Fruit fly (Drosophila melanogaster): ENCODE data around the gene CG11470.

DNA sequence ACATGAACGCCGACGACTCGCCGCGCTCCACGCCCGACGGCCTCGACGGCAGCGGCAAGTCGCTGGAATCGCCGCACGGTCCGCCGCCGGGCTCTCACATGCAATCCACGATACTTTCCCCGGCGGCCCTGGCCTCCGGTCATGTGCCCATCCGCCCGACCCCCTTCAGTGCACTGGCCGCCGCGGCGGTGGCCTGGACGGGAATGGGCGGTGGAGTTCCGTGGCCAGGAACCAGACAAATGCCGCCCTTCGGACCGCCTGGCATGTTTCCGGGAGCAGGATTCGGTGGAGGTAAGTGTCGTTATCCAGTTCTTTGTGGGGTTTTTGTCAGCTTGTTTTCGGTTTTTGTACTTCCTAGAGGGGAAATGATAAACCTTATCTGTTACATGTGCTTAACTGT lies 32.0 kb downstream of the CG11470 start:
- TF ChIP-seq CG31627 (GFP tag; optimal IDR thresholded peaks at IDR 0.05) = no peak
- TF ChIP-seq Gug (GFP tag; IDR thresholded peaks at IDR 0.05) = no peak
- no peak for TF ChIP-seq Eip78C (GFP tag)
- no peak for TF ChIP-seq CG3919 (GFP tag; optimal IDR thresholded peaks at IDR 0.05)
- TF ChIP-seq Blimp-1 (GFP tag; optimal IDR thresholded peaks at IDR 0.05) = no peak
- TF ChIP-seq Sox102F (GFP tag; optimal IDR thresholded peaks at IDR 0.05) = no peak
